3 worm cellular contexts compared by ENCODE assay signal in genomic region chrX:5492820-5493382, ce11.
TF ChIP-seq lines count a peak whose summit lies in the region.

Gene bus-8A, plus strand, starts transcription at chrX:5492915.
Gene bus-8B, plus strand, starts transcription at chrX:5493332.

TF ChIP-seq in whole organism, L1 larva, 84 proteins besides CTCF, POLR2A, EP300 and RAD21:
- peak; percentile 4 for TF ChIP-seq blmp-1 (tag; optimal IDR thresholded peaks at IDR 0.05; lab: Kevin White, UChicago)
- no peak for TF ChIP-seq mdl-1 (tag; optimal IDR thresholded peaks at IDR 0.05; lab: Kevin White, UChicago)
TF ChIP-seq in whole organism, L1 larva: peak in this region for 1.

TF ChIP-seq in whole organism, L4 larva, 104 proteins besides CTCF, POLR2A, EP300 and RAD21:
- TF ChIP-seq egl-43 (GFP tag; IDR thresholded peaks at IDR 0.05; lab: Robert Waterston, UW) (0 out of 2 replicates have a peak, but pooled peaks have one; percentile 24), ama-1 (optimal IDR thresholded peaks at IDR 0.05; lab: Kevin White, UChicago) (no peak), tag-97 (GFP tag; IDR thresholded peaks at IDR 0.05; lab: Robert Waterston, UW) (no peak), unc-62 (GFP tag; optimal IDR thresholded peaks at IDR 0.05 in 1 of 2; lab: Kevin White, UChicago) (peak in 1 of 2 experiments; percentile 94), unc-62 (tag; optimal IDR thresholded peaks at IDR 0.05; lab: Kevin White, UChicago) (no peak)

TF ChIP-seq in whole organism, young adult, 124 proteins besides CTCF, POLR2A, EP300 and RAD21:
- no peak for TF ChIP-seq hlh-26 (GFP tag; conservative IDR thresholded peaks at IDR 0.05; lab: Robert Waterston, UW)
- TF ChIP-seq gei-17 (GFP tag; optimal IDR thresholded peaks at IDR 0.05; lab: Kevin White, UChicago) = no peak
- 0 out of 2 replicates have a peak, but pooled peaks have one; percentile 34 for TF ChIP-seq zfh-2 (GFP tag; conservative IDR thresholded peaks at IDR 0.05; lab: Robert Waterston, UW)
